Worm (Caenorhabditis elegans): ENCODE measurements around the gene cnnm-2.

cnnm-2 gene

ce11 chrX:8860958-8861357, 49.1 kb downstream of the cnnm-2 start, which contains the start of gene C06E2.9:
C06E2.9 (plus strand) TSS chrX:8861258.
- TF ChIP-seq Y67H2A.10 (GFP tag; conservative IDR thresholded peaks at IDR 0.05) (no peak), ccch-3 (GFP tag; optimal IDR thresholded peaks at IDR 0.05) (no peak)
